Worm (Caenorhabditis elegans): ENCODE measurements around the gene zipt-13.
A peak's percentile ranks its signal among the peaks of the same experiment; 100 is the strongest.

The zipt-13 gene

DNA sequence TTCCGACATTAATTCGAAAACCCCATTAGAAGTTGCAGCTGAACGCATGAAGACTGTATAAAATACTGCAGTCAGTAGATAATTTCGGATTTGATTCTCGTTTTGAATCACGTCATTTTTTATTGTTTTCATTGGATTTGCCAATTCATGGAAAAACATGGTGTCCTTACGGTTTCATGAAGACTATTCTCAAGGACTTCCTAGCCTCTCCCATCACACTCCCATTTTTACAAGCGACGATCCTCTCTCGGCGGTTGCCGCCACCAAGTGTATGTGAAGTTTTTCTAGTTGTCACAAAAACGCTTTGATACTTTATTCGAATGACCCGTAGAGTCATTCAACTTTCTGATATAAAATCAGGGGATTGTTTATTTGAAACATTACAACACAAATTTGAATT is 46.9 kb downstream of the zipt-13 start:
- TF ChIP-seq lsy-2 (tag; optimal IDR thresholded peaks at IDR 0.05) (peak in 1 of 2 experiments; percentile 1), ceh-82 (tag; optimal IDR thresholded peaks at IDR 0.05) (no peak), blmp-1 (tag; optimal IDR thresholded peaks at IDR 0.05) (peak; percentile 53), lin-14 (GFP tag; optimal IDR thresholded peaks at IDR 0.05) (peak; percentile 59)

DNA sequence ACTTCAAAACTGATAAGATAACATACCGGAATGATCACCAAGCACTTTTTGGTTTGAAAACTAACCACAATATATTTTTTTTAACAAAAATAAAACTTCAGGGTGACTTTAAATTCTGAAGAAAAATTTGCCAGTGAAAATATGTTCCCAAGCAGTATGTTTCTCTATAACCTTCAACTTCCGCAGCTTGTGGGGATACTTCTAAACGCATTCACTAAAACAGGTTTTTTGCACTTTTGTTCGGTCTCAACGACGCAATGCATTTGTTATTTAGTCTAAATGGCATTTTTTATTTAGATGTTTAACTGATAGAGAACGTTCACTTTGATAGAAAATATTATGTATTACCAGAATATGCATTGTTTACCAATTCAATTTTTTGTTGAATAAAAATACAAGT is 47.5 kb downstream of the zipt-13 start:
- TF ChIP-seq elt-2 (tag; optimal IDR thresholded peaks at IDR 0.05) (no peak), ceh-63 (GFP tag; optimal IDR thresholded peaks at IDR 0.05) (no peak), elt-3 (tag; optimal IDR thresholded peaks at IDR 0.05) (peak in 1 of 6 experiments; percentile 38), lin-14 (GFP tag; optimal IDR thresholded peaks at IDR 0.05) (peak; percentile 14), nhr-85 (tag) (peak; percentile 60), grh-1 (GFP tag; IDR thresholded peaks at IDR 0.05) (peak; percentile 76), efl-1 (optimal IDR thresholded peaks at IDR 0.05) (no peak), efl-1 (GFP tag; optimal IDR thresholded peaks at IDR 0.05 in 1 of 2) (peak in 1 of 2 experiments; percentile 62), F16B12.6 (tag; optimal IDR thresholded peaks at IDR 0.05) (no peak), sox-4 (tag; optimal IDR thresholded peaks at IDR 0.05) (no peak), zip-4 (GFP tag; optimal IDR thresholded peaks at IDR 0.05) (no peak), ztf-4 (tag; optimal IDR thresholded peaks at IDR 0.05) (no peak), blmp-1 (tag; optimal IDR thresholded peaks at IDR 0.05) (peak; percentile 27)

DNA sequence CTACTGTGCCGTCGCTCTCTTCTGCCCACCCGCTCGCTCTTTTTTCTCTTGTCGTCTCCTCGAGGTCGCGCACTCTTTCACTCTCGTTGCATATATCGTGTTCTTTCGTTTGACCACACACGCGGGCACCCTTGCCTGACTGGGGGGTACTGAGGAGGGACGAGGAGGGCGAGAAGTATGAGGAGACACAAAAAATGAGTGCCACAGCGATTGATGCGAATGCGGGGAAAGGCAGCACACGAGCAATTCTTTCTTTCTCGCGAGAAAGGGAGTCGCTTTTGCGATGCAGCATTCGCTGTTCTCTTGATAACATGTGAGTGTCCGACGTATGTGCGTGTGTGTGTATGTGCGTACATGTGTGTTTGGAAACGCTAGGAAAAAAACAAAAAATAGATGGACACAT is 48.2 kb downstream of the zipt-13 start:
- TF ChIP-seq lsy-2 (tag; optimal IDR thresholded peaks at IDR 0.05) = peak; percentile 44 to 81
- no peak for TF ChIP-seq nhr-237 (tag; optimal IDR thresholded peaks at IDR 0.05)
- no peak for TF ChIP-seq lin-39 (tag; optimal IDR thresholded peaks at IDR 0.05)
- TF ChIP-seq mdl-1 (tag; optimal IDR thresholded peaks at IDR 0.05) = peak; percentile 31 to 72
- peak; percentile 40 for TF ChIP-seq blmp-1 (tag; optimal IDR thresholded peaks at IDR 0.05)
- peak; percentile 42 for TF ChIP-seq lin-13 (GFP tag; optimal IDR thresholded peaks at IDR 0.05)
- TF ChIP-seq nhr-71 (tag; optimal IDR thresholded peaks at IDR 0.05) = peak; percentile 89
- no peak for TF ChIP-seq ztf-4 (tag; optimal IDR thresholded peaks at IDR 0.05)
- peak; percentile 69 for TF ChIP-seq tbx-2 (tag; optimal IDR thresholded peaks at IDR 0.05)
- no peak for TF ChIP-seq vab-15 (tag; optimal IDR thresholded peaks at IDR 0.05)
- TF ChIP-seq lir-3 (tag; optimal IDR thresholded peaks at IDR 0.05; ENCODE audit: poor library complexity) = peak; percentile 5
- TF ChIP-seq aly-2 (tag; optimal IDR thresholded peaks at IDR 0.05) = no peak
- peak in 1 of 6 experiments; percentile 7 for TF ChIP-seq elt-3 (tag; optimal IDR thresholded peaks at IDR 0.05)
- peak; percentile 46 for TF ChIP-seq fos-1 (tag; optimal IDR thresholded peaks at IDR 0.05)
- peak; percentile 28 for TF ChIP-seq snpc-4 (tag; optimal IDR thresholded peaks at IDR 0.05)
- no peak for TF ChIP-seq ets-5 (GFP tag; IDR thresholded peaks at IDR 0.05)
- no peak for TF ChIP-seq elt-2 (tag; optimal IDR thresholded peaks at IDR 0.05)
- no peak for TF ChIP-seq tlp-1 (tag; optimal IDR thresholded peaks at IDR 0.05)
- peak; percentile 68 for TF ChIP-seq pax-3 (tag; optimal IDR thresholded peaks at IDR 0.05)
- no peak for TF ChIP-seq egl-27 (tag; optimal IDR thresholded peaks at IDR 0.05)
- TF ChIP-seq ceh-82 (tag; optimal IDR thresholded peaks at IDR 0.05) = peak; percentile 36 to 84 (median 39)
- TF ChIP-seq ceh-63 (GFP tag; optimal IDR thresholded peaks at IDR 0.05) = no peak
- peak; percentile 54 for TF ChIP-seq nhr-77 (tag; optimal IDR thresholded peaks at IDR 0.05)
- TF ChIP-seq sup-37 (GFP tag; optimal IDR thresholded peaks at IDR 0.05) = peak; percentile 53
- peak; percentile 77 for TF ChIP-seq egl-13 (tag; optimal IDR thresholded peaks at IDR 0.05)
- TF ChIP-seq fkh-4 (tag; optimal IDR thresholded peaks at IDR 0.05; ENCODE audit: borderline replicate concordance) = no peak
- no peak for TF ChIP-seq hlh-17 (GFP tag; optimal IDR thresholded peaks at IDR 0.05; ENCODE audit: borderline replicate concordance)
- TF ChIP-seq unc-98 (GFP tag; IDR thresholded peaks at IDR 0.05) = no peak
- peak; percentile 69 for TF ChIP-seq sox-4 (tag; optimal IDR thresholded peaks at IDR 0.05)
- TF ChIP-seq lin-15B (tag; optimal IDR thresholded peaks at IDR 0.05) = no peak
- TF ChIP-seq C04F5.9 (tag; optimal IDR thresholded peaks at IDR 0.05) = no peak
- no peak for TF ChIP-seq ces-1 (GFP tag; optimal IDR thresholded peaks at IDR 0.05)
- TF ChIP-seq swsn-7 (tag; optimal IDR thresholded peaks at IDR 0.05) = peak; percentile 78
- no peak for TF ChIP-seq grh-1 (GFP tag; IDR thresholded peaks at IDR 0.05)
- TF ChIP-seq unc-86 (tag; optimal IDR thresholded peaks at IDR 0.05) = peak; percentile 68
- TF ChIP-seq nhr-47 (tag; optimal IDR thresholded peaks at IDR 0.05) = peak; percentile 78
- peak; percentile 34; the same call in 1 of the 2 replicates for TF ChIP-seq mab-9 (GFP tag; IDR thresholded peaks at IDR 0.05)
- TF ChIP-seq nhr-19 (GFP tag; conservative IDR thresholded peaks at IDR 0.05) = peak; percentile 64
- TF ChIP-seq irx-1 (tag; optimal IDR thresholded peaks at IDR 0.05) = peak; percentile 74
- peak; percentile 74 for TF ChIP-seq ceh-8 (GFP tag; optimal IDR thresholded peaks at IDR 0.05)
- peak; percentile 24; the same call in 1 of the 2 replicates for TF ChIP-seq ceh-88 (GFP tag; IDR thresholded peaks at IDR 0.05)

Measured in whole organism, L1 larva.